Fruit fly (Drosophila melanogaster): ENCODE results near the gene Sms.

Gene Sms

DNA sequence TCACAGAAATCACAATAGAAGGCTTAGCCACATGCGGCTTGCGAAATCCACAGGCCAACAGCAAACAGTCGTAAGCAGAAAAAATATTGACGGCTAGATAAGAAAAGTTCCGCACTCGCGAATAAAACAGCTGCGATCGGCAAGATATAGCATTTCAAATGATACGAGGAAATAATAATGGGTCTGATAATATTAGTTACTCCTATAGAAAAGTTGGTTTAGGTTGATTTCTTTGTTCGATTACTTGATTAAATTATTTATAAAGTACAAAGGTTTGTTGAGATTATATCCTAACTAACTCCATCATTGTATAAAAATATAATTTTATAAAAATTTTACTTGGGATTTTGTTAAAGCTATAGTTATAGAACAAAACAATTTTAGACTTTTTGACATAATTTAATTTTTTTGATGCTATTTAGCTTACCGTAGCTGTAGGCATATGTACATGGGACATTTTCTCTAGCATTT, 1.4 kb downstream of the Sms start:
- TF ChIP-seq Myc (optimal IDR thresholded peaks at IDR 0.05) (no peak), h (optimal IDR thresholded peaks at IDR 0.05) (no peak), Sin3A (optimal IDR thresholded peaks at IDR 0.05) (no peak), psq (optimal IDR thresholded peaks at IDR 0.05) (no peak)

DNA sequence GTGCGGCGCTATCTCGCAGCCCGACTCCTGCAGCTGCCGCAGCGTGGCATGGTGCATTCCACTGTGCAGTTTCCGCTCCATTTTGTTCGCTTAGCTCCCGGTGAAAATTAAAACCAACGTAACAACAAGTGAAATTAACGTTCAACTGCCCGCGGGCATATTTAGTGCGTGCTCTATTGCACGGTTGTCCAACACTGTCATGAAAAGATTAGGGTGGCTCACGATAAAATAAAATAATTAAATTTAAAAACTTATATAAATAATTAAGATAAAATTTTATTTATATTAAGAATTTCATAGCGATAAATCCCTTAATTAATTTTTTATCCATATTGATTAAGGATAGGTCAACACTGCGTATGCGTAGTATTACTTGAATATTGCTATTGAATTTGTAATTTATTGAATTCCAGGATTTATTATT, 5.8 kb downstream of the Sms start, which contains the start of gene Pbgs:
Pbgs (minus strand) TSS at position 151 of the 424 bp plus-strand sequence.
- no peak for TF ChIP-seq ttk (optimal IDR thresholded peaks at IDR 0.05)
- no peak for TF ChIP-seq h (optimal IDR thresholded peaks at IDR 0.05)

DNA sequence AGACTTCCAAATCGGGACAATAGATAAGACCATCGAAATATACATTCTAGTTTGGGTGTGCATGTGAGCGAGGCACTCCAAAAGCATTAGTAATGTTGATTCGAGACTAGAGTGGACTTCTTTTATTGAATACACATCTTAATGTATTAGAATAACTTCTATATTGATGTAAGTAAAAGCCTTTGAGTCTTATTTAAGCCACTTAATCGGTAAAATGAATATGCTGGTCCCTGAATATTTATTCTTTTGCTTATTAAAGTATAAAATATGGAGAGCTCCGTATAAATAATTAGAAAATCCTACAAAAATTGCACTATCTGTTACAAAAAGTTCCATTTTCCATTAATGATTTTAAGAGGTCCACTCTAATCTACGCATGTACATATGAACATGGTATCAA, 7.2 kb downstream of the Sms start:
- TF ChIP-seq h (optimal IDR thresholded peaks at IDR 0.05) (no peak), insv (optimal IDR thresholded peaks at IDR 0.05) (no peak), Myc (optimal IDR thresholded peaks at IDR 0.05) (no peak), ttk (optimal IDR thresholded peaks at IDR 0.05) (no peak)

DNA sequence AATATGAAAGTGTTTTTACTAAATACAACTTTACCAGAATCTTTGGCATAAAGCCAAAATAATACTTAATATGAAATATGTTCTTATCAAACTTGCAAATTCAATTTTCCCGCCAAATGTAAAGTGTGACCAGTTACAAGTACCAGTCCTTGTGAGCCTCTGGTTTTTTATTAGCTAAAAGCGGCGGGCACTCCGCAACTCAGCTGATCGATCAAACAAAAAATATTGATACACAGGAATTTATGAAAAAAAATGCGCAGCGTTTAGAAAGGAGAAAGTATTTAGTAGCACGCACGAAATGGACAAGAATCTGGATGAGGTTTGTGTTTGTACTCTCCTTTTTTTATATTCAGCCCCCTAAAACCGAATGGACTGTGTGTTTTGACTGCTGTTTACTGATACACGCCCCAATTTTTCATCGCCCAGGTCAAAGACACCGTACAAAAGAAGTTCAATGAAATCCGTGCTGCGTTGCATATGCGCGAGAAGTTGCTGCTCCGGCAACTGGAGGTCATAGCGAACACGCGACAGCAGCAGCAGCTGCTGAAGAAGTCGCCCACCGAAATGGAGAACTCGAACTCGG, 9.6 kb downstream of the Sms start, which contains the start of gene CG32100:
CG32100 (plus strand) TSS at position 197 of the 583 bp plus-strand sequence.
- TF ChIP-seq Sin3A (optimal IDR thresholded peaks at IDR 0.05) (no peak), h (optimal IDR thresholded peaks at IDR 0.05) (no peak), psq (optimal IDR thresholded peaks at IDR 0.05) (no peak), insv (optimal IDR thresholded peaks at IDR 0.05) (no peak), ttk (optimal IDR thresholded peaks at IDR 0.05) (no peak), Myc (optimal IDR thresholded peaks at IDR 0.05) (no peak)

DNA sequence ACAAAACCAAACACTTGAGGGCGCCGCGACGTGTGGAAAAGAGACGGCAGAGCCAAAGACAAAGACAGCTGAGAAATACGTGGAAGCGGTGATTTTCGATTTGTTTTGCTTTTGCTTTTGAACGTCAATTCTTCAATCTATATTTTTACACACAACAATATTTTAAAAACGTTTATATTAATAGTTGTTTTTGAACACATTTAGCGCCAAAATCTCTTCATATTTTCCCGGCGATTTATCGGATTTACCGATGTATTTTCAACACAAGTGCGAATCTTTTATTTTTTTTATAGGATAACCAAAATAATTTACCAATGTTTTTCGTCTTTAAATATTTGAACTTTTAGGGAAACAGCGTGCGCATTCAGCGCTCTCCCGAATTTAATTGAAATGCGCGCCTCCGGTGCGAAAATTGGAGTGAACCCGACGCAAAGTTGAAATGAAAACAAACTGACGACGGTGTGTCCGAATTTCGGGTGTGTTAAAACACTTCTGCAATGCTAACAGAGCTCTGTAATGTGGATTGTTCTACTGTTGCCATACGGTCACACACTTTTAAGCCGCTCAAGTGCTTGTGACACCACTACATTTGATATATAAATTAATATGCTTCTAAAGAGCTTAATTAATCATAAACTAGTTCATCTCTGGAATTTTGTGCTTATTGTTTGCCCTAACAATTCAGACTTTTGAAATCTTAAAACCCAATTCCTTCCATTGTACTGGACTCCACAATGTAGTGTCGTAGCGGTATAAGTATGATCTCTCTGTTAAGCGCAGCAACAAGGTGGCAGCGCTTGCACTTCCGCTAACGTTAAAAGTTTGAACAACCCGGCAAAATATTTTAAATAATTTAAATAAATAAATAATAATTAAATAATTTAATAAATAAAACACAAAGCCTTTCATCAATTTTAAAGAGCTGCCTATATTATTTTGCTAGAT, 10.4 kb downstream of the Sms start, which contains the start of gene app:
app (minus strand) TSS at position 499 of the 945 bp plus-strand sequence.
- no peak for TF ChIP-seq insv (optimal IDR thresholded peaks at IDR 0.05)
- no peak for TF ChIP-seq Sin3A (optimal IDR thresholded peaks at IDR 0.05)
- no peak for TF ChIP-seq Myc (optimal IDR thresholded peaks at IDR 0.05)
- TF ChIP-seq h (optimal IDR thresholded peaks at IDR 0.05), result no peak
- TF ChIP-seq psq (optimal IDR thresholded peaks at IDR 0.05), result no peak
- no peak for TF ChIP-seq ttk (optimal IDR thresholded peaks at IDR 0.05)

DNA sequence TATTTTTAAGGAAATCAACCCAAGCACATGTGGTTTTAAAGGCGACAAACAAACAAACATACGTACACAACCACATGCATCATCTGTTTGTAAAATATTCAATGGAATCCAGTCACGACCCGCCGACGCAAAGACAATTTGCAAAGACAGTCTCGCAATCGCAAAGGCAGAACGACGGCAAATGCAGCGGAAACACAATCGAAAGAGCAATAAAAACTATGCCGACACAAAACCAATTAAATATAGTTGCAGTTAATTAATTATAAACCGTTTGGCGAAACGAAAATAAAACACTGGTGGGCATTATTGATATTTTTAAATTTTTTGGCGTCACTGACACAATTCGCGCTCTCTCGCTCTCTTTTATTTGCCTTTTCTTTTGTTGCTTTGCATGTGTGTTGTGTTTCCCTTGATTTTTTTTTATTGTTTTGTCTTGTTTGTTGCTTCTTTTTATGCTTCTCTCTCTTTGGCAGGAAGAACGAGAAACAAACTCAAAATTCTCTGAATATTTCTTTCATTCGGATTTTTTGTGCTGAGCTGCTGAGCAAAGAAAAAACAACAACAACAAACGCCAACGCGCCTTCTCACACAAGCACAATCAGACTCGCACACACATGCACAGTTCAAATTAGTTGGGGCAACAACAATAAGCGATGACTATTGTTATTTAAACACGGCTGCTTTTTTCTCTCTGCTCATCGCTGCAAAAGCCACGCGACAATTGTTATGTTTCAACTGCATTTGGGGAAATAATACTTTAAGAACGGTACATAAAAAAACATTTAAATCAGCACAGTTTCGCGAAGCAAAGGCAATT, 11.3 kb downstream of the Sms start:
- TF ChIP-seq Myc (optimal IDR thresholded peaks at IDR 0.05) (no peak), h (optimal IDR thresholded peaks at IDR 0.05) (no peak), psq (optimal IDR thresholded peaks at IDR 0.05) (no peak), Sin3A (optimal IDR thresholded peaks at IDR 0.05) (no peak), ttk (optimal IDR thresholded peaks at IDR 0.05) (no peak), insv (optimal IDR thresholded peaks at IDR 0.05) (no peak)

DNA sequence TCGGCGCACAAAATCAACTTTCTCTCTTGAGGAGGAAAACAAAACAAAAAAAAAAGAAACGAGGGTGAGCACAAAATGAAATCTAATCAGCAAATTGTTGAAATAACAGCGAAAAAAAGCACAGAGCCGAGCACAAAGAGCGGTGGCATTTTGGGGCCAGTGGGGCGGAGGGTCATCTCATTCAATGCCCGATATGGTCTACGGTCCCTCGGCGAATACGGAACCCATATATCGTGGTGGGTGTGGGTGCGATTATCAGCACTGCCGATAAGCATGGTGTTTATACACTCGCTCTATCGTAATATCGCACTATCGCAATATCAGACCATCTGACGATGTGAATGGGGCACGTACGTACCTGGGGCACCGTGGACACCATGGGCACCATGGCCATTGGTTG, 18.4 kb downstream of the Sms start:
- TF ChIP-seq Myc (optimal IDR thresholded peaks at IDR 0.05), result no peak
- no peak for TF ChIP-seq psq (optimal IDR thresholded peaks at IDR 0.05)
- no peak for TF ChIP-seq insv (optimal IDR thresholded peaks at IDR 0.05)
- no peak for TF ChIP-seq Sin3A (optimal IDR thresholded peaks at IDR 0.05)
- no peak for TF ChIP-seq ttk (optimal IDR thresholded peaks at IDR 0.05)
- TF ChIP-seq h (optimal IDR thresholded peaks at IDR 0.05), result no peak

DNA sequence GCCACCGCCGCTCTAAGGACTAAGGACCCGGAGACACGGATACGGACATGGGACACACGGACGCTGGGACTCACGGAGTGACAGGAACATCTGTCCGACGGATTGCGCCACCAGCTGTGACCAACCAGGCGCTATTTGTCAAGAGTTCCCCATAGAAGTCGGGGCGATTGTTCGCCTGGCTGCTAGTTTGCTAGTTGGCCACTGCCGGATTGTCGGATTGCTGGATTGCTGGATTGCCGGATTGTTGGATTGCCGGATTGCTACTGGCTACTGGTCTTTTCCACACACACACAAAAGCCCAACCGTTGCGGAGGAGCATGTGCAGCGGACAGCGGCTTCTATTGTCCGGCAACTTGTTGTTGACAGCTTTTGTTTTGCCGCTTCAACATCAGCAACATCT, 49.8 kb downstream of the Sms start:
- no peak for TF ChIP-seq Myc (optimal IDR thresholded peaks at IDR 0.05)
- TF ChIP-seq h (optimal IDR thresholded peaks at IDR 0.05), result no peak
- TF ChIP-seq ttk (optimal IDR thresholded peaks at IDR 0.05), result no peak
- TF ChIP-seq Sin3A (optimal IDR thresholded peaks at IDR 0.05), result no peak
- TF ChIP-seq insv (optimal IDR thresholded peaks at IDR 0.05), result no peak
- TF ChIP-seq psq (optimal IDR thresholded peaks at IDR 0.05), result no peak

DNA sequence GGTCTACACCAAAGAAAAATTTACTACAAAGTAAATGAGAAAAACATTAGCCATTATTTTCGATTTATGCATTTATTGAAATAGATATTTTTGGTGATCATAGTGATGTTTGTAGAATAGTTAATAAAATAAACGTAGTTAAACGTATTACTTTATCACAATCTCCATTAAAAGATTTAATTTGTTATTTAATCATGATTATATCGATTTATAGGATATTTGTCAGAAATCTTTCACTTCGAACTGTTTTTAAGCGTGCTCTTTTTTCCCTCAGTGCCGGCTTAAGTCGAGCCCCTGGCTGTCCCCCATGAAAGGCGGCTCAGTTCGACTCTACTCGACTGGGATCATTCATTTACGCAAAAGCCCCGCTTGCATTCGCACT, 53.4 kb downstream of the Sms start:
- no peak for TF ChIP-seq h (optimal IDR thresholded peaks at IDR 0.05)
- no peak for TF ChIP-seq Sin3A (optimal IDR thresholded peaks at IDR 0.05)
- no peak for TF ChIP-seq ttk (optimal IDR thresholded peaks at IDR 0.05)
- TF ChIP-seq insv (optimal IDR thresholded peaks at IDR 0.05), result no peak
- TF ChIP-seq psq (optimal IDR thresholded peaks at IDR 0.05), result no peak
- no peak for TF ChIP-seq Myc (optimal IDR thresholded peaks at IDR 0.05)

DNA sequence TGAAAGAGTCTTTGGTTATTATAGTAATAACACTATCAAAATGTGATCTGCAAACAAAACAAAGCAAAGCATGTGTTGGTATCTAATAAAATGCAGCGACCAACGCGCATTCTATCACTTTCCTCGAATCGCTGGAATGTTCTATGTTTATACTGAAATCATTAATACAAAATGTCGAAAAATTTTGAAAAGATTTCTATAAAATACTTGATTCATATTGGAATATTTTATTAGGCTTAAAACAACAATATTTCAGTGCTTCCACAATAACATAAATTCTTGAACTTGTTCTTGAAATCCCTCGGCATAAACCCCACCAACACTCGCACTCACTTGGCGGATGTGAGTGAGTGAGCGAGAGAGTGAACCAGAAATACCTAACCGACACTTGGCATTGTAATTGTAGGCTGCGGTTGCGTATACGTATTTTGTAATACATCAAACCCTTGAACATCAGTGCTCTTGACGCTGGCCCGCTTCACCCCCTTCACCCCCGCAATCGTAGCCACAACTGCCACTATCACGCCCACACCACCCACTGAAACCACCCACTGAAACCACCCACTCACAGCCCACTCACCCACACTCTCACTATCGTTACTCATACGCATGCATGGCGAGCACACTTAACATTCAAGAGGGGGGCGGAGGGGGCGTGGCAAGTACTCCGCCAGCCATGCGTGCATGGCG, 54.0 kb downstream of the Sms start:
- no peak for TF ChIP-seq h (optimal IDR thresholded peaks at IDR 0.05)

Measured in Kc167 (cell line).